Worm (Caenorhabditis elegans) whole organism, L1 larva: ENCODE measurements around the gene Y44A6C.2.
A peak's percentile ranks its signal among the peaks of the same experiment; 100 is the strongest.

Experiments
- F16B12.6 ChIP-seq: fragments of 150-350 bp; optimal IDR thresholded peaks from 2 replicates; lab custom pipeline; 2014; ENCODE audit warnings: missing biosample characterization, missing genetic modification characterization
- aha-1 ChIP-seq: fragments of 150-350 bp; optimal IDR thresholded peaks from 2 replicates; lab custom pipeline; 2014; ENCODE audit warnings: missing biosample characterization, missing genetic modification characterization
- blmp-1 ChIP-seq: fragments of 150-350 bp; optimal IDR thresholded peaks from 2 replicates; lab custom pipeline; 2014; ENCODE audit warnings: missing biosample characterization, missing genetic modification characterization
- ceh-90 ChIP-seq: sonication (generic microtip); optimal IDR thresholded peaks from 2 replicates; lab custom pipeline; 2016; ENCODE audit warnings: missing genetic modification characterization, missing compliant biosample characterization
- dpl-1 ChIP-seq, 3 experiments: fragments of 150-350 bp in 2 of 3; sonication (generic microtip) in 1 of 3; optimal IDR thresholded peaks; 2 replicates each; lab custom pipeline; 2014 to 2017; ENCODE audit warnings: missing biosample characterization in 3 of 3, missing genetic modification characterization in 3 of 3, missing genetic modification reagents in 3 of 3
- efl-1 ChIP-seq, 4 experiments: fragments of 150-350 bp; optimal IDR thresholded peaks in 3 of 4; peaks in 1 of 4; 1 replicate in 1 of 4; 2 replicates in 3 of 4; lab custom pipeline; 2014; ENCODE audit warnings: missing biosample characterization in 2 of 4, missing genetic modification characterization in 2 of 4, missing genetic modification reagents in 2 of 4
- egl-27 ChIP-seq, 2 experiments: fragments of 150-350 bp in 1 of 2; sonication (generic microtip); optimal IDR thresholded peaks; 3 replicates each; lab custom pipeline; 2017 to 2018; ENCODE audit warnings: missing biosample characterization in 2 of 2, missing genetic modification characterization in 2 of 2, missing genetic modification reagents in 2 of 2
- fkh-10 ChIP-seq: sonication (generic microtip); optimal IDR thresholded peaks from 2 replicates; lab custom pipeline; 2017; ENCODE audit warnings: missing biosample characterization, missing genetic modification reagents, missing genetic modification characterization
- fkh-4 ChIP-seq: sonication (generic microtip); optimal IDR thresholded peaks from 2 replicates; lab custom pipeline; 2016; ENCODE audit warnings: missing compliant biosample characterization, missing genetic modification characterization, borderline replicate concordance
- grh-1 ChIP-seq: fragments of 200-800 bp; sonication (Bioruptor generic); IDR thresholded peaks from 2 replicates; pipeline ENCODE4 v1.3.6; 2022; ENCODE audit warnings: missing genetic modification reagents, missing genetic modification characterization, missing compliant biosample characterization
- hlh-17 ChIP-seq: fragments of 200-800 bp; sonication (Bioruptor generic); optimal IDR thresholded peaks from 2 replicates; lab custom pipeline; 2018; ENCODE audit warnings: missing genetic modification characterization, mild to moderate bottlenecking, missing compliant biosample characterization, moderate library complexity, borderline replicate concordance
- hlh-4 ChIP-seq: sonication (generic microtip); optimal IDR thresholded peaks from 2 replicates; lab custom pipeline; 2016; ENCODE audit warnings: mild to moderate bottlenecking, missing genetic modification characterization, missing compliant biosample characterization
- lin-14 ChIP-seq: fragments of 200-800 bp; sonication (Bioruptor generic); optimal IDR thresholded peaks from 2 replicates; lab custom pipeline; 2018; ENCODE audit warnings: mild to moderate bottlenecking, missing genetic modification characterization, moderate library complexity, missing compliant biosample characterization
- lsy-2 ChIP-seq, 2 experiments: fragments of 150-350 bp; optimal IDR thresholded peaks; 2 replicates each; lab custom pipeline; 2014; ENCODE audit warnings: missing biosample characterization in 2 of 2, missing genetic modification characterization in 2 of 2
- mab-9 ChIP-seq: fragments of 200-800 bp; sonication (Bioruptor generic); IDR thresholded peaks from 2 replicates; pipeline ENCODE4 v1.3.6; 2022; ENCODE audit warnings: missing genetic modification reagents, missing genetic modification characterization, missing compliant biosample characterization
- mdl-1 ChIP-seq, 2 experiments: fragments of 150-350 bp; optimal IDR thresholded peaks; 2 replicates each; lab custom pipeline; 2014 to 2017; ENCODE audit warnings: missing biosample characterization in 2 of 2, missing genetic modification characterization in 2 of 2, inconsistent platforms in 1 of 2
- mef-2 ChIP-seq: fragments of 150-350 bp; optimal IDR thresholded peaks from 2 replicates; lab custom pipeline; 2014; ENCODE audit warnings: missing biosample characterization, missing genetic modification characterization
- nhr-19 ChIP-seq: fragments of 200-800 bp; sonication (Bioruptor generic); conservative IDR thresholded peaks from 2 replicates; pipeline ENCODE4 v1.3.6; 2022; ENCODE audit warnings: missing genetic modification characterization, missing compliant biosample characterization
- nhr-20 ChIP-seq: sonication (generic microtip); optimal IDR thresholded peaks from 2 replicates; lab custom pipeline; 2016; ENCODE audit warnings: mild to moderate bottlenecking, missing genetic modification characterization, missing compliant biosample characterization
- nhr-47 ChIP-seq: sonication (generic microtip); optimal IDR thresholded peaks from 2 replicates; lab custom pipeline; 2016; ENCODE audit warnings: mild to moderate bottlenecking, missing genetic modification characterization, moderate library complexity, missing compliant biosample characterization
- nhr-71 ChIP-seq: sonication (generic microtip); optimal IDR thresholded peaks from 2 replicates; lab custom pipeline; 2016; ENCODE audit warnings: mild to moderate bottlenecking, missing genetic modification characterization, moderate library complexity, missing compliant biosample characterization
- nhr-77 ChIP-seq: fragments of 150-350 bp; optimal IDR thresholded peaks from 2 replicates; lab custom pipeline; 2014; ENCODE audit warnings: missing biosample characterization, missing genetic modification characterization
- nhr-85 ChIP-seq: sonication (generic microtip); peaks from one replicate; lab custom pipeline; 2016; ENCODE audit warnings: missing genetic modification characterization, inconsistent platforms, missing compliant biosample characterization
- pag-3 ChIP-seq: sonication (generic microtip); optimal IDR thresholded peaks from 2 replicates; lab custom pipeline; 2017; ENCODE audit warnings: missing genetic modification characterization, mild to moderate bottlenecking, missing compliant biosample characterization, antibody characterized with exemption, borderline replicate concordance; ENCODE audit not compliant: insufficient read depth
- pax-3 ChIP-seq: fragments of 200-800 bp; sonication (Bioruptor generic); optimal IDR thresholded peaks from 2 replicates; lab custom pipeline; 2018; ENCODE audit warnings: mild to moderate bottlenecking, missing genetic modification characterization, moderate library complexity, missing compliant biosample characterization
- rnt-1 ChIP-seq: sonication (generic microtip); optimal IDR thresholded peaks from 2 replicates; lab custom pipeline; 2016; ENCODE audit warnings: mild to moderate bottlenecking, missing genetic modification characterization, moderate library complexity, missing compliant biosample characterization
- sptf-1 ChIP-seq: fragments of 150-350 bp; optimal IDR thresholded peaks from 2 replicates; lab custom pipeline; 2014; ENCODE audit warnings: missing biosample characterization, missing genetic modification characterization
- swsn-7 ChIP-seq: sonication (generic microtip); optimal IDR thresholded peaks from 2 replicates; lab custom pipeline; 2016; ENCODE audit warnings: missing genetic modification characterization, missing compliant biosample characterization
- tbx-2 ChIP-seq: sonication (generic microtip); optimal IDR thresholded peaks from 2 replicates; lab custom pipeline; 2016; ENCODE audit warnings: missing genetic modification characterization, missing compliant biosample characterization
- unc-130 ChIP-seq: fragments of 150-350 bp; optimal IDR thresholded peaks from 2 replicates; lab custom pipeline; 2017; ENCODE audit warnings: missing biosample characterization, missing genetic modification characterization, inconsistent platforms
- unc-98 ChIP-seq: fragments of 200-800 bp; sonication (Bioruptor generic); IDR thresholded peaks from 2 replicates; pipeline ENCODE4 v1.3.6; 2022; ENCODE audit warnings: missing genetic modification characterization, missing compliant biosample characterization
- xbp-1 ChIP-seq: sonication (generic microtip); optimal IDR thresholded peaks from 2 replicates; lab custom pipeline; 2016; ENCODE audit warnings: missing genetic modification characterization, missing compliant biosample characterization

Gene Y44A6C.2

DNA sequence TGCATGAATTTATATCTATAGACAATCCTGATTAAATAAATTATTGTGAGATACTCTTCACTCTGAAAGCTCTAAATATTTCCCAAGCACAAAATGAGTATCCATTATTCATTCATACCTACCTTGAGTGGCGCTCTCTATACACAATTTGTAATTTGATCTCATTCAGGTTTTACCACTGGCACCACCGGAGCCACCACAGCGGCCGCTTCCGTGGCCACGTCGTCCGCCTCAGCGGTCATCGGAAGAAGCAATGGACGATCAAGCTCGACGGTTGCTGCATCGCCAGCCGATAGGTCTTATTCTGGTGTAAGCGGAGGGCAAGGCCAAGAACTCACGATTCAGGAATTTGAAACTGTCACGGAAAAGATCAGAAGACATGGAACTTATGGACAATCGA, 35.2 kb downstream of the Y44A6C.2 start:
- TF ChIP-seq mdl-1 (tag; optimal IDR thresholded peaks at IDR 0.05; lab: Kevin White, UChicago) = no peak
- TF ChIP-seq ceh-90 (tag; lab: Kevin White, UChicago) = no peak
- TF ChIP-seq aha-1 = no peak
- no peak for TF ChIP-seq F16B12.6 (tag; lab: Kevin White, UChicago)
- TF ChIP-seq grh-1 (GFP tag; lab: Robert Waterston, UW) = no peak
- TF ChIP-seq, all 84 proteins: peak for 0

DNA sequence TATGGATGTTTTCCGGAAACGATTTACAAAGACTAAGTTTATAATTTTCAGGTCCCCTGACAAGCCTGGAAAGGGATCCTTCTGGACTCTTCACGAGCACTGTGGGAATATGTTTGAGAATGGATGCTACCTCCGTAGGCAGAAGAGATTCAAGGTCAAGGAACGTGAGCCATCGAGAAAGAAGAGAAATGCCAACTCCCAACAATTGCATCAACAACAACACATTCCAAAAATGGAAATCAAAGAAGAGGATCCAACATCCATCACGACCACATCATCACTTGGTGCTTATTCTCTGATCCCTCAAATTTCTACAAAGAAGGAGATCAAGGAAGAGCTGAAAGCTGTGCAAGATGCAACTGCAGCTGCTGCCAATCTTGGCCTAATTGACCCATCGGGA, 36.1 kb downstream of the Y44A6C.2 start:
- no peak for TF ChIP-seq blmp-1 (tag; lab: Kevin White, UChicago)
- TF ChIP-seq efl-1 (optimal IDR thresholded peaks at IDR 0.05; lab: Kevin White, UChicago) = no peak
- peak in 1 of 2 experiments; percentile 75 for TF ChIP-seq efl-1 (GFP tag; optimal IDR thresholded peaks at IDR 0.05 in 1 of 2; lab: Kevin White, UChicago)

DNA sequence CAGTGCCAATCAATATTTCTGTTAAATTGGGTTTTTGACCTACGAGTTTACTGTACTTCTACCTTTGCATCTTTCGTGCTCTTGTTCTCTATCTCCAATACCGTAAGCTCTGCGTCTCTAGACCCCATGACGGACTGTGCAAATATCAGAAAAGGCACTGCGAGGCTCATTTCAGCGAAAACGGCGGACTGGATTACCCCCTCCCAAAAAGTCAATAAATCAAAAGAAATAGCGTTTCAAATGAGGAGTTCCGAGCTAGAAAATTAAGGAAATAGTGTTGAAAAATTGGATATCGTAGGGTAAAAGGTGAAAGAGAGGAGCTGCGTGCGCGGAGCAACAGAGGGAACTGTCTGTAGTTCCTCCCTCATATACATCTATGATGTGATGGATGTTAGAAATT, 39.7 kb downstream of the Y44A6C.2 start:
- TF ChIP-seq nhr-71 (tag; lab: Kevin White, UChicago) (peak; percentile 34), swsn-7 (tag; lab: Kevin White, UChicago) (peak; percentile 22), xbp-1 (tag; lab: Kevin White, UChicago) (no peak), unc-130 (no peak), sptf-1 (tag; lab: Kevin White, UChicago) (no peak), pax-3 (tag; lab: Kevin White, UChicago) (no peak), tbx-2 (peak; percentile 54), mef-2 (no peak), egl-27 (tag; optimal IDR thresholded peaks at IDR 0.05; lab: Kevin White, UChicago) (peak in 1 of 2 experiments; percentile 7), mab-9 (GFP tag; lab: Robert Waterston, UW) (no peak), fkh-4 (tag; lab: Kevin White, UChicago) (no peak), lsy-2 (tag; optimal IDR thresholded peaks at IDR 0.05; lab: Kevin White, UChicago) (peak in 1 of 2 experiments; percentile 54), unc-98 (GFP tag; lab: Robert Waterston, UW) (no peak), pag-3 (no peak), nhr-77 (tag; lab: Kevin White, UChicago) (peak; percentile 68), nhr-20 (tag; lab: Kevin White, UChicago) (peak; percentile 44), rnt-1 (tag; lab: Kevin White, UChicago) (no peak), lin-14 (GFP tag; lab: Kevin White, UChicago) (peak; percentile 41), nhr-19 (peak; percentile 33), efl-1 (optimal IDR thresholded peaks at IDR 0.05; lab: Kevin White, UChicago) (peak in 1 of 2 experiments; percentile 17), efl-1 (GFP tag; optimal IDR thresholded peaks at IDR 0.05 in 1 of 2; lab: Kevin White, UChicago) (no peak)
- TF ChIP-seq, all 84 proteins: peak for 10

DNA sequence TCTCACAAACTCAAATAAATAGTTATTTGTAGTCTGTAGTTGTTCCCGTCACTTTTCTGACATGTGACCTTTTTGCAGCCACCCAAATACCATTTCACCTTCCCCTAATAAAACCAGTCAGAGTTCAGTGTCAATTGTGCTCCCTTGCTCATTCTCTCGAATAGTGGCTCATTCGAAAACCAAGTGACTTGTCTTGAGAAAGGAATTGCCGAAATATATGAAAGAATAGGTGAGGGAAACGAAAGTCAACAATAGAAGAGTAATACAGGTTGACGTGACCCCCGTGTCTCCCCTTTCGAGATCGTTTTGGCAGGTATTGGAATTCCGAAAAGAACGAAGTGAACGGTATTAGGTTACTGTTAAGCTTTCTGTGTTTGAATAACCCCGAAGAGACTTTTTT, 41.2 kb downstream of the Y44A6C.2 start:
- TF ChIP-seq nhr-77 (tag; lab: Kevin White, UChicago) = peak; percentile 42
- TF ChIP-seq fkh-10 (GFP tag; lab: Kevin White, UChicago) = no peak
- TF ChIP-seq dpl-1 (GFP tag; optimal IDR thresholded peaks at IDR 0.05; lab: Kevin White, UChicago) = no peak
- no peak for TF ChIP-seq hlh-4 (tag; lab: Kevin White, UChicago)
- peak; percentile 48 for TF ChIP-seq lin-14 (GFP tag; lab: Kevin White, UChicago)
- TF ChIP-seq lsy-2 (tag; optimal IDR thresholded peaks at IDR 0.05; lab: Kevin White, UChicago) = peak in 1 of 2 experiments; percentile 14
- TF ChIP-seq nhr-20 (tag; lab: Kevin White, UChicago) = peak; percentile 11
- TF ChIP-seq nhr-85 = peak; percentile 8
- TF ChIP-seq nhr-71 (tag; lab: Kevin White, UChicago) = peak; percentile 38
- 0 out of 2 replicates have a peak, but pooled peaks have one; percentile 23 for TF ChIP-seq nhr-19

DNA sequence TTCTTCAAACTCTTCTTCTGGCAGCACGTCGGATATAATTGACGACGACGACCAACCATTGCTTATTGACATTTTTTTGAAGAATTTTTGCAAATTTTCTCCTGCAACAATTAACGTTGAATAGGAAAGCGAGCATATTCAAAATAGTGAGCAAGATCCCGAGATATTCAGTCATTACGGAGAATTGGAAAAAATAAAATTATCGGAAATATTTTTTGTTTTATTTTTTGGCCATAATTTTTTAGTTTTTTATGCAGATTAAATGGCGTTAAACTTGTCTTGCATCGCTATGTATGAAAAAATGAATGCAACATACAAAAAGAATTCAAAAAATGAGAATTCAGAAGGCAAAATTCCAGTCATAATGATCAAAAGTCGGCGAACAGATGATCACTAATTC, 48.0 kb downstream of the Y44A6C.2 start, which contains the start of gene elp-1:
Gene elp-1 (minus strand): TSS at position 101 of the 400 bp plus-strand sequence.
- TF ChIP-seq efl-1 (optimal IDR thresholded peaks at IDR 0.05; lab: Kevin White, UChicago) (no peak), efl-1 (GFP tag; optimal IDR thresholded peaks at IDR 0.05 in 1 of 2; lab: Kevin White, UChicago) (no peak), lsy-2 (tag; optimal IDR thresholded peaks at IDR 0.05; lab: Kevin White, UChicago) (no peak), hlh-17 (GFP tag; lab: Kevin White, UChicago) (no peak), rnt-1 (tag; lab: Kevin White, UChicago) (no peak), nhr-47 (tag; lab: Kevin White, UChicago) (no peak), aha-1 (no peak)
- TF ChIP-seq, all 84 proteins: peak for 0
